Worm (Caenorhabditis elegans): Measurements from ENCODE around the gene irld-44.

ce11 chrV:1635859-1636258 lies 15.3 kb upstream of the irld-44 start, which contains the start of gene str-222:
- no peak for TF ChIP-seq ama-1 (optimal IDR thresholded peaks at IDR 0.05)
- TF ChIP-seq pes-1 (GFP tag; IDR thresholded peaks at IDR 0.05) = no peak
- TF ChIP-seq flt-1 (GFP tag; IDR thresholded peaks at IDR 0.05) = no peak
- TF ChIP-seq hmg-4 (GFP tag; optimal IDR thresholded peaks at IDR 0.05) = no peak

All from whole organism, early embryonic.